Fruit fly (Drosophila melanogaster) whole organism: Measurements from ENCODE around the gene Cp7Fc.

Experiments
- psq ChIP-seq: fragments of >200 bp; optimal IDR thresholded peaks from 2 replicates; lab custom pipeline; 2017
- usp ChIP-seq: fragments of >200 bp; optimal IDR thresholded peaks from 2 replicates; lab custom pipeline; 2017; ENCODE audit warnings: missing biosample characterization, missing genetic modification characterization, mixed read lengths

dm6 chrX:8510731-8511130 is 33.8 kb downstream of the Cp7Fc start:
- no peak for TF ChIP-seq psq
- TF ChIP-seq usp = no peak
